Worm (Caenorhabditis elegans): ENCODE measurements around the gene T26E4.4.
"Not testable (repeated sequence)": the region's sequence is repeated elsewhere in the genome, so short reads cannot be mapped to it uniquely, and the experiment has no call there.

The T26E4.4 gene

ce11 chrV:15811982-15812381 is 19.7 kb upstream of the T26E4.4 start, which contains the start of gene nhr-282:
TSS of gene nhr-282 (plus strand) at chrV:15812282.
- not testable (repeated sequence) for TF ChIP-seq ztf-4 (tag; optimal IDR thresholded peaks at IDR 0.05); ama-1 (optimal IDR thresholded peaks at IDR 0.05); elt-2 (tag; optimal IDR thresholded peaks at IDR 0.05)

- TF ChIP-seq lsy-12 (tag; optimal IDR thresholded peaks at IDR 0.05) (no peak), skn-1 (tag; optimal IDR thresholded peaks at IDR 0.05) (no peak), fkh-10 (GFP tag; optimal IDR thresholded peaks at IDR 0.05) (no peak), snpc-4 (tag; optimal IDR thresholded peaks at IDR 0.05) (no peak), mml-1 (tag; optimal IDR thresholded peaks at IDR 0.05) (no peak), sea-2 (GFP tag; optimal IDR thresholded peaks at IDR 0.05) (no peak), ZK546.5 (tag; optimal IDR thresholded peaks at IDR 0.05) (no peak), aly-2 (tag; optimal IDR thresholded peaks at IDR 0.05) (no peak), hmg-11 (tag; optimal IDR thresholded peaks at IDR 0.05) (no peak), R02D3.7 (tag; optimal IDR thresholded peaks at IDR 0.05) (no peak)
Observed at ce11 chrV:15810446-15810845, 18.1 kb upstream of the T26E4.4 start, which contains the start of gene F54B8.1. TSS of gene F54B8.1 (plus strand) at chrV:15810746.

ce11 chrV:15809543-15809942 is 17.2 kb upstream of the T26E4.4 start, which contains the start of gene srsx-36:
TSS of gene srsx-36 (minus strand) at chrV:15809643.
- TF ChIP-seq aly-2 (tag; optimal IDR thresholded peaks at IDR 0.05) (no peak), pha-4 (tag; optimal IDR thresholded peaks at IDR 0.05) (no peak), ztf-11 (tag; optimal IDR thresholded peaks at IDR 0.05) (no peak), unc-39 (tag; optimal IDR thresholded peaks at IDR 0.05) (no peak), fkh-2 (tag; optimal IDR thresholded peaks at IDR 0.05) (no peak), ama-1 (optimal IDR thresholded peaks at IDR 0.05) (no peak), ceh-9 (tag; optimal IDR thresholded peaks at IDR 0.05) (no peak), tbx-2 (tag; optimal IDR thresholded peaks at IDR 0.05) (no peak), eor-1 (tag; optimal IDR thresholded peaks at IDR 0.05) (no peak), nhr-25 (tag; optimal IDR thresholded peaks at IDR 0.05) (no peak), lsy-12 (tag; optimal IDR thresholded peaks at IDR 0.05) (no peak), jun-1 (tag; optimal IDR thresholded peaks at IDR 0.05) (no peak), ZK546.5 (tag; optimal IDR thresholded peaks at IDR 0.05) (no peak), fos-1 (tag; optimal IDR thresholded peaks at IDR 0.05) (no peak), mml-1 (tag; optimal IDR thresholded peaks at IDR 0.05) (no peak), nfya-1 (tag; optimal IDR thresholded peaks at IDR 0.05; ENCODE audit: insufficient read depth) (no peak), lin-39 (tag; optimal IDR thresholded peaks at IDR 0.05) (no peak)

- TF ChIP-seq nfya-1 (tag; optimal IDR thresholded peaks at IDR 0.05; ENCODE audit: insufficient read depth); ceh-28 (tag; optimal IDR thresholded peaks at IDR 0.05); elt-2 (tag; optimal IDR thresholded peaks at IDR 0.05): not testable (repeated sequence)
Observed at ce11 chrV:15807420-15807819, 15.1 kb upstream of the T26E4.4 start, which contains the start of gene srsx-38. TSS of gene srsx-38 (minus strand) at chrV:15807520.

ce11 chrV:15803748-15804147 is 11.4 kb upstream of the T26E4.4 start, which contains the start of gene T26E4.18:
TSS of gene T26E4.18 (minus strand) at chrV:15803848.
- not testable (repeated sequence) for TF ChIP-seq skn-1, mdl-1, nhr-237 (tag; optimal IDR thresholded peaks at IDR 0.05)

- TF ChIP-seq pqm-1, R02D3.7, lin-39 (tag; optimal IDR thresholded peaks at IDR 0.05): not testable (repeated sequence)
Observed at ce11 chrV:15803079-15803478, 10.8 kb upstream of the T26E4.4 start, which contains the start of gene srd-27. TSS of gene srd-27 (plus strand) at chrV:15803379.

ce11 chrV:15802623-15803022 is 10.3 kb upstream of the T26E4.4 start, which contains the start of gene T26E4.9:
TSS of gene T26E4.9 (minus strand) at chrV:15802723.
- TF ChIP-seq zag-1 (tag; optimal IDR thresholded peaks at IDR 0.05); ama-1 (optimal IDR thresholded peaks at IDR 0.05); eor-1 (tag; optimal IDR thresholded peaks at IDR 0.05): not testable (repeated sequence)

All from whole organism, L3 larva.